Fruit fly (Drosophila melanogaster): Measurements from ENCODE around the gene CG14435.

The CG14435 gene

DNA sequence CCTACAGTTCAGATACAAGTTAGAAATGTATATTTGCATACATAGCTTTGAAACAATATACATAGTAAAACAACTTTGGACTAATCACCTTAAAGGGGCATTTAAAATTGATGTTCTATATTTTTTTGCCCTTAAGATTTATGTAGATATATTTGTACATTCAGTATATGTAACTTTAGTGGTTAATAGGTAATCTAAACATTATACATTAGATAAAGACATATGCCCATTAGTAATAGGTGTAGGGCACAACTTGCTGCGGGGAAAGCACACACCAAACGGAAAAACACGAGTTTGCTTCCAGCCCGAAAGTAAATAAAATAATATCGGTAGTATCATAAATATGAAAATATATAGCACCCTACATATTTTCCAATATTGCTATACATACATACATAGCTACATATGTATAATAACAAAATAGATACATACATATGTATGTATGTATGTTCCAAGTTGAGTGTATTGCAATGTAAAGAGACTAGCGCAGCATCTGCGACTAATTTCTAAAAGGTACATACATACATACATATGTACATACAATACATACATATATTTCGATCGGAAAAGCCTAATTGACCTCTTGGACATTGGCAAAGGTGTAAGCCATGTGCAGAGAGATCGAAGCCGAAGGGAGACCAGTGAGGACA is 19.7 kb upstream of the CG14435 start, which contains the start of gene CG43736 (continued):
- TF ChIP-seq inv (GFP tag; IDR thresholded peaks at IDR 0.05; ENCODE audit: partially characterized antibody) (no peak), gcm (GFP tag; optimal IDR thresholded peaks at IDR 0.05) (peak; percentile 95), CG2678 (tag; optimal IDR thresholded peaks at IDR 0.05) (peak; percentile 99), D19A (tag; optimal IDR thresholded peaks at IDR 0.05) (peak; percentile 96), CG10979 (tag; optimal IDR thresholded peaks at IDR 0.05) (peak; percentile 97), Oaz (GFP tag; IDR thresholded peaks at IDR 0.05) (peak; percentile 83), pzg (GFP tag; optimal IDR thresholded peaks at IDR 0.05) (peak; percentile 7), caup (GFP tag; optimal IDR thresholded peaks at IDR 0.05; ENCODE audit: severe bottlenecking) (peak; percentile 93), shn (GFP tag; optimal IDR thresholded peaks at IDR 0.05) (peak; percentile 93), CG11560 (tag; IDR thresholded peaks at IDR 0.05) (peak; percentile 74), gem (tag; optimal IDR thresholded peaks at IDR 0.05) (peak; percentile 98), CG8290 (GFP tag; optimal IDR thresholded peaks at IDR 0.05) (peak; percentile 51), CG8290 (tag; optimal IDR thresholded peaks at IDR 0.05) (peak; percentile 54 to 89), fd64A (GFP tag; optimal IDR thresholded peaks at IDR 0.05) (peak; percentile 83), CG10209 (GFP tag; optimal IDR thresholded peaks at IDR 0.05) (peak; percentile 96), Sox100B (GFP tag; optimal IDR thresholded peaks at IDR 0.05) (peak; percentile 98), CG3838 (GFP tag; optimal IDR thresholded peaks at IDR 0.05) (peak; percentile 69), nmo (GFP tag; optimal IDR thresholded peaks at IDR 0.05) (peak; percentile 98), repo (GFP tag; optimal IDR thresholded peaks at IDR 0.05) (peak; percentile 84), CG7271 (tag; optimal IDR thresholded peaks at IDR 0.05) (peak; percentile 65), CG8478 (optimal IDR thresholded peaks at IDR 0.05) (no peak), wek (GFP tag; optimal IDR thresholded peaks at IDR 0.05) (peak; percentile 78), CG1024 (GFP tag; IDR thresholded peaks at IDR 0.05) (peak; percentile 65), fru (optimal IDR thresholded peaks at IDR 0.05) (no peak), CG17568 (GFP tag; optimal IDR thresholded peaks at IDR 0.05) (peak; percentile 87), emc (GFP tag; optimal IDR thresholded peaks at IDR 0.05) (peak; percentile 87), CG10565 (GFP tag; optimal IDR thresholded peaks at IDR 0.05) (peak; percentile 68), nerfin-1 (tag; optimal IDR thresholded peaks at IDR 0.05) (peak; percentile 96), slou (GFP tag; optimal IDR thresholded peaks at IDR 0.05) (peak; percentile 87), Trl (optimal IDR thresholded peaks at IDR 0.05) (no peak), Trl (GFP tag; optimal IDR thresholded peaks at IDR 0.05) (peak; percentile 92), tin (GFP tag; optimal IDR thresholded peaks at IDR 0.05) (peak; percentile 90), ac (GFP tag; optimal IDR thresholded peaks at IDR 0.05) (peak; percentile 76), grn (GFP tag; optimal IDR thresholded peaks at IDR 0.05) (peak; percentile 28), crc (GFP tag; optimal IDR thresholded peaks at IDR 0.05) (peak; percentile 88), twi (tag; optimal IDR thresholded peaks at IDR 0.05) (peak; percentile 91), CG43689 (GFP tag; IDR thresholded peaks at IDR 0.05) (peak; percentile 70), CG18476 (GFP tag; optimal IDR thresholded peaks at IDR 0.05) (peak; percentile 93), h (optimal IDR thresholded peaks at IDR 0.05) (no peak), CG3995 (GFP tag; optimal IDR thresholded peaks at IDR 0.05) (peak; percentile 76), CG7987 (GFP tag; optimal IDR thresholded peaks at IDR 0.05) (peak; percentile 85), CG32772 (GFP tag; IDR thresholded peaks at IDR 0.05) (peak; percentile 80), lmd (GFP tag; IDR thresholded peaks at IDR 0.05) (peak; percentile 95), CG9932 (GFP tag; IDR thresholded peaks at IDR 0.05) (peak; percentile 83), Chrac-16 (GFP tag; optimal IDR thresholded peaks at IDR 0.05) (peak; percentile 91), stc (GFP tag; IDR thresholded peaks at IDR 0.05) (peak; percentile 87), CG15479 (GFP tag; optimal IDR thresholded peaks at IDR 0.05) (no peak), CG2875 (GFP tag; optimal IDR thresholded peaks at IDR 0.05) (peak; percentile 91), CG3163 (GFP tag; optimal IDR thresholded peaks at IDR 0.05) (peak; percentile 61), ERR (GFP tag; optimal IDR thresholded peaks at IDR 0.05) (peak; percentile 75), CG30431 (GFP tag; optimal IDR thresholded peaks at IDR 0.05) (peak; percentile 90), CG12236 (GFP tag; optimal IDR thresholded peaks at IDR 0.05) (peak; percentile 86)

Measured in whole organism, embryonic.